Fruit fly (Drosophila melanogaster): ENCODE data around the gene Nep5.

The Nep5 gene

dm6 chr3R:27023117-27023516 is 40.9 kb downstream of the Nep5 start, which contains the start of gene CG6277:
CG6277 (minus strand) TSS chr3R:27023217.
- no peak for TF ChIP-seq CG17801 (GFP tag; optimal IDR thresholded peaks at IDR 0.05; ENCODE audit: partially characterized antibody)

dm6 chr3R:27021278-27021677 is 42.7 kb downstream of the Nep5 start, which contains the start of gene CG6283:
CG6283 (minus strand) TSS chr3R:27021378.
- no peak for TF ChIP-seq CG17801 (GFP tag; optimal IDR thresholded peaks at IDR 0.05; ENCODE audit: partially characterized antibody)

- TF ChIP-seq CG17801 (GFP tag; optimal IDR thresholded peaks at IDR 0.05; ENCODE audit: partially characterized antibody): no peak
Measured at dm6 chr3R:27019701-27020172, 44.3 kb downstream of the Nep5 start, which contains the start of gene CG17191. CG17191 (minus strand) TSS chr3R:27019751.

dm6 chr3R:27018187-27018586 is 45.8 kb downstream of the Nep5 start, which contains the start of gene CG17192:
CG17192 (minus strand) TSS chr3R:27018287.
- no peak for TF ChIP-seq CG17801 (GFP tag; optimal IDR thresholded peaks at IDR 0.05; ENCODE audit: partially characterized antibody)
